Worm (Caenorhabditis elegans) whole organism, L2 larva: ENCODE data around the gene fbxb-5.

Experiments used
- F13H6.1 ChIP-seq: sonication (generic microtip); optimal IDR thresholded peaks from 2 replicates; lab custom pipeline; 2016; ENCODE audit warnings: missing genetic modification characterization, missing compliant biosample characterization
- R02D3.7 ChIP-seq: fragments of 150-350 bp; optimal IDR thresholded peaks from 2 replicates; lab custom pipeline; 2014; ENCODE audit warnings: missing biosample characterization, missing genetic modification characterization
- Y55F3AM.14 ChIP-seq: fragments of 200-800 bp; sonication (Bioruptor generic); optimal IDR thresholded peaks from 2 replicates; lab custom pipeline; 2018; ENCODE audit warnings: mild to moderate bottlenecking, missing genetic modification characterization, missing compliant biosample characterization
- alr-1 ChIP-seq: fragments of 150-350 bp; optimal IDR thresholded peaks from 2 replicates; lab custom pipeline; 2014; ENCODE audit warnings: missing biosample characterization, missing genetic modification characterization
- aly-2 ChIP-seq: fragments of 150-350 bp; optimal IDR thresholded peaks from 2 replicates; lab custom pipeline; 2014; ENCODE audit warnings: missing biosample characterization, missing genetic modification characterization
- blmp-1 ChIP-seq: sonication (generic microtip); optimal IDR thresholded peaks from 2 replicates; lab custom pipeline; 2017; ENCODE audit warnings: missing genetic modification characterization, mild to moderate bottlenecking, missing compliant biosample characterization, antibody characterized with exemption, moderate library complexity; ENCODE audit not compliant: insufficient read depth
- ceh-82 ChIP-seq: fragments of 150-350 bp; optimal IDR thresholded peaks from 2 replicates; lab custom pipeline; 2014; ENCODE audit warnings: missing biosample characterization, missing genetic modification characterization
- crh-2 ChIP-seq: sonication (generic microtip); optimal IDR thresholded peaks from 2 replicates; lab custom pipeline; 2017; ENCODE audit warnings: missing biosample characterization, missing genetic modification characterization
- egl-27 ChIP-seq: sonication (generic microtip); optimal IDR thresholded peaks from 3 replicates; lab custom pipeline; 2017; ENCODE audit warnings: missing biosample characterization, missing genetic modification reagents, missing genetic modification characterization
- elt-1 ChIP-seq: fragments of 150-350 bp; optimal IDR thresholded peaks from 2 replicates; lab custom pipeline; 2014; ENCODE audit warnings: missing biosample characterization, missing genetic modification characterization
- elt-3 ChIP-seq: sonication (generic microtip); optimal IDR thresholded peaks from 2 replicates; lab custom pipeline; 2017; ENCODE audit warnings: missing biosample characterization, missing genetic modification characterization
- fos-1 ChIP-seq: fragments of 150-350 bp; optimal IDR thresholded peaks from 2 replicates; lab custom pipeline; 2014; ENCODE audit warnings: missing biosample characterization, missing genetic modification characterization
- gmeb-1 ChIP-seq: fragments of 150-350 bp; optimal IDR thresholded peaks from 2 replicates; lab custom pipeline; 2014; ENCODE audit warnings: missing biosample characterization, missing genetic modification characterization
- lin-11 ChIP-seq: fragments of 150-350 bp; sonication (generic microtip); optimal IDR thresholded peaks from 2 replicates; lab custom pipeline; 2014; ENCODE audit warnings: missing biosample characterization, missing genetic modification characterization, inconsistent platforms, mixed read lengths
- lin-39 ChIP-seq: fragments of 150-350 bp; optimal IDR thresholded peaks from 2 replicates; lab custom pipeline; 2014; ENCODE audit warnings: missing biosample characterization, missing genetic modification reagents, missing genetic modification characterization
- mbf-1 ChIP-seq: sonication (generic microtip); optimal IDR thresholded peaks from 2 replicates; lab custom pipeline; 2017; ENCODE audit warnings: missing biosample characterization, missing genetic modification characterization
- nhr-11 ChIP-seq: fragments of 150-350 bp; optimal IDR thresholded peaks from 2 replicates; lab custom pipeline; 2014; ENCODE audit warnings: missing biosample characterization, missing genetic modification characterization
- nhr-12 ChIP-seq: fragments of 150-350 bp; optimal IDR thresholded peaks from 2 replicates; lab custom pipeline; 2014; ENCODE audit warnings: missing biosample characterization, missing genetic modification characterization
- nhr-129 ChIP-seq: fragments of 150-350 bp; optimal IDR thresholded peaks from 2 replicates; lab custom pipeline; 2014; ENCODE audit warnings: missing biosample characterization, missing genetic modification characterization
- nhr-21 ChIP-seq: fragments of 150-350 bp; optimal IDR thresholded peaks from 2 replicates; lab custom pipeline; 2014; ENCODE audit warnings: missing biosample characterization, missing genetic modification characterization
- nhr-6 ChIP-seq: fragments of 150-350 bp; optimal IDR thresholded peaks from 2 replicates; lab custom pipeline; 2014; ENCODE audit warnings: missing biosample characterization, missing genetic modification characterization
- peb-1 ChIP-seq: fragments of 150-350 bp; optimal IDR thresholded peaks from 2 replicates; lab custom pipeline; 2014; ENCODE audit warnings: missing biosample characterization, missing genetic modification characterization
- sma-3 ChIP-seq: sonication (generic microtip); optimal IDR thresholded peaks from 2 replicates; lab custom pipeline; 2016; ENCODE audit warnings: missing genetic modification reagents, missing genetic modification characterization, missing compliant biosample characterization
- sma-9 ChIP-seq, 2 experiments: fragments of 150-350 bp in 1 of 2; sonication (generic microtip) in 1 of 2; optimal IDR thresholded peaks; 2 replicates each; lab custom pipeline; 2014 to 2016; ENCODE audit warnings: missing genetic modification characterization in 2 of 2, mild to moderate bottlenecking in 1 of 2, missing biosample characterization in 1 of 2, missing compliant biosample characterization in 1 of 2, missing genetic modification reagents in 1 of 2, moderate library complexity in 1 of 2
- unc-39 ChIP-seq: fragments of 150-350 bp; optimal IDR thresholded peaks from 2 replicates; lab custom pipeline; 2014; ENCODE audit warnings: missing biosample characterization, missing genetic modification characterization
- unc-55 ChIP-seq: fragments of 150-350 bp; sonication (generic microtip); optimal IDR thresholded peaks from 3 replicates; lab custom pipeline; 2014; ENCODE audit warnings: missing biosample characterization, missing genetic modification reagents, missing genetic modification characterization
- zag-1 ChIP-seq: fragments of 150-350 bp; optimal IDR thresholded peaks from 2 replicates; lab custom pipeline; 2014; ENCODE audit warnings: missing biosample characterization, missing genetic modification characterization
- ztf-1 ChIP-seq: fragments of 200-800 bp; sonication (Bioruptor generic); conservative IDR thresholded peaks from 2 replicates; pipeline ENCODE4 v1.3.6; 2022; ENCODE audit warnings: missing genetic modification characterization, missing compliant biosample characterization
- ztf-11 ChIP-seq: sonication (generic microtip); optimal IDR thresholded peaks from 2 replicates; lab custom pipeline; 2017; ENCODE audit warnings: missing biosample characterization, missing genetic modification characterization
- ztf-4 ChIP-seq: fragments of 150-350 bp; optimal IDR thresholded peaks from 2 replicates; lab custom pipeline; 2014; ENCODE audit warnings: missing biosample characterization, missing genetic modification characterization

The fbxb-5 gene

DNA sequence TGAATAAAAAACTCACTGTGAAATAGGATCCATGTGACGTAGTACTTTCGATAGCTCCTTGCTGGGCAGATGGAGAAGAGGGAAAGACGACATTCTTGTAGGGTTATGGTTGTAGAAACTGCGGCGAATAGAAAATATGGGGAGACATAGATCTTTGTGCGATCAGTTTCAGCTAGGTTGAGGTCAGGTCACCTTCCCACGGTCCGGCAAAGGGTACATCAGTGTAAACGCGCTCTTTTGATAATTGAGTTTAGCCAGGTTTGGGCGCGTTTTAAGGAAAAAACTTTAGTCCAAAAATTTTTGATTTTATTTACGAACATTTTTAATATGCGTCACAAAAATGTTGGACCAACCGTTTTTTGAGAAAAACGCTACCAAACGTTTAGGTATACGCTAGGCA, 33.8 kb upstream of the fbxb-5 start, which contains the start of gene F36H5.17:
F36H5.17 (minus strand) TSS at position 101 of the 400 bp plus-strand sequence.
- no peak for TF ChIP-seq Y55F3AM.14 (GFP tag; lab: Kevin White, UChicago)
- TF ChIP-seq lin-39 = no peak
- TF ChIP-seq elt-3 (tag; lab: Kevin White, UChicago) = no peak
- no peak for TF ChIP-seq nhr-129 (tag; lab: Kevin White, UChicago)
- no peak for TF ChIP-seq peb-1 (tag; lab: Kevin White, UChicago)
- no peak for TF ChIP-seq ztf-4
- no peak for TF ChIP-seq zag-1
- no peak for TF ChIP-seq sma-3 (GFP tag; lab: Kevin White, UChicago)
- TF ChIP-seq nhr-12 (tag; lab: Kevin White, UChicago) = no peak
- TF ChIP-seq mbf-1 (tag; lab: Kevin White, UChicago) = no peak
- no peak for TF ChIP-seq crh-2
- TF ChIP-seq nhr-6 (tag; lab: Kevin White, UChicago) = no peak
- TF ChIP-seq F13H6.1 (tag; lab: Kevin White, UChicago) = no peak
- TF ChIP-seq elt-1 (tag; lab: Kevin White, UChicago) = no peak
- TF ChIP-seq alr-1 (tag; lab: Kevin White, UChicago) = no peak
- no peak for TF ChIP-seq R02D3.7 (tag; lab: Kevin White, UChicago)
- no peak for TF ChIP-seq ztf-11 (tag; lab: Kevin White, UChicago)
- TF ChIP-seq blmp-1 (tag; lab: Kevin White, UChicago) = no peak
- no peak for TF ChIP-seq aly-2

DNA sequence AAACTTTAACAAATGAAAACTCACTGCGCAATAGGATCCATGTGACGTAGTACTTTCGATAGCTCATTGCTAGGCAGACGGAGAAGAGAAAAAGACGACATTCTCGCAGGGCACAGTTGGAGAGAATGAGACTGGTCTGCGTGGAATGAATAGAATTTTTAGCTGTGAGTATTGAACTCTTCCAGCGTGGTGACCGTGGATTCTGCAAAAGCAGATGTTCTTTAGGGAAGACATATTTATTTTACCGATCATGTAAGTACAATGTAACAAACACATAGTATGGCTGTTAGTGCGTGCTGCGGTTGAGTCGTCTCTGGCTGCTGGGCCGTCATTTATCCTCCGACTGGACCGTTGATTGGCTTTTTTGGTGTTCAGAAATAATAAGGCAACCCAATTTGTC, 30.7 kb upstream of the fbxb-5 start, which contains the start of gene F36H5.9:
F36H5.9 (minus strand) TSS at position 101 of the 400 bp plus-strand sequence.
- TF ChIP-seq sma-3 (GFP tag; lab: Kevin White, UChicago) = no peak
- no peak for TF ChIP-seq nhr-21 (tag; lab: Kevin White, UChicago)
- no peak for TF ChIP-seq Y55F3AM.14 (GFP tag; lab: Kevin White, UChicago)
- TF ChIP-seq aly-2 = no peak
- no peak for TF ChIP-seq blmp-1 (tag; lab: Kevin White, UChicago)
- no peak for TF ChIP-seq egl-27 (tag; lab: Kevin White, UChicago)

DNA sequence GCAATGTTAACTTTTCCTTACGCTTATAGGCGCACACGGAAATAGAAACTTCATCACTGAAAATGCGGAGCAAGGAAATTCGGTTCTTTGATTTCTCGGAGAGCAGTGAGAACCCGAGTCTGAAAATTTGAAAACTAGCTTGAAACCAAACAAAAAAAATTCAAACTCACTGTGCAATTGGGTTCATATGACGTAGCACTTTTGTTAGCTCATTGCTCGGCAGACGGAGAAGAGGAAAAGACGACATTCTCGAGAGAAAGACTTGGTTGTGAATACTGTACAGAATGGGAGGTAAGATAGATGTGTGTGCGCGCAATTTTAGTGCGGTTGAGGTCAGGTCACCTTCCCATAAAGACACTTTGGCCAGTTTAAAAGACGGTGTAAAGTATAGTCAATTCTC, 28.1 kb upstream of the fbxb-5 start, which contains the start of the genes F36H5.13 and F36H5.8:
F36H5.13 (minus strand) TSS at position 101 of the 400 bp plus-strand sequence.
F36H5.8 (minus strand) TSS at position 274 of the 400 bp plus-strand sequence.
- TF ChIP-seq nhr-21 (tag; lab: Kevin White, UChicago) (no peak), ceh-82 (tag; lab: Kevin White, UChicago) (no peak), unc-55 (GFP tag; lab: Kevin White, UChicago) (no peak), ztf-11 (tag; lab: Kevin White, UChicago) (no peak), F13H6.1 (tag; lab: Kevin White, UChicago) (no peak), unc-39 (tag; lab: Kevin White, UChicago) (no peak), gmeb-1 (no peak), sma-9 (GFP tag; optimal IDR thresholded peaks at IDR 0.05; lab: Kevin White, UChicago) (no peak), sma-9 (tag; optimal IDR thresholded peaks at IDR 0.05; lab: Kevin White, UChicago) (no peak), nhr-12 (tag; lab: Kevin White, UChicago) (no peak), elt-1 (tag; lab: Kevin White, UChicago) (no peak), peb-1 (tag; lab: Kevin White, UChicago) (no peak), ztf-1 (no peak), Y55F3AM.14 (GFP tag; lab: Kevin White, UChicago) (no peak), nhr-11 (tag; lab: Kevin White, UChicago) (no peak), ztf-4 (no peak), R02D3.7 (tag; lab: Kevin White, UChicago) (no peak)

DNA sequence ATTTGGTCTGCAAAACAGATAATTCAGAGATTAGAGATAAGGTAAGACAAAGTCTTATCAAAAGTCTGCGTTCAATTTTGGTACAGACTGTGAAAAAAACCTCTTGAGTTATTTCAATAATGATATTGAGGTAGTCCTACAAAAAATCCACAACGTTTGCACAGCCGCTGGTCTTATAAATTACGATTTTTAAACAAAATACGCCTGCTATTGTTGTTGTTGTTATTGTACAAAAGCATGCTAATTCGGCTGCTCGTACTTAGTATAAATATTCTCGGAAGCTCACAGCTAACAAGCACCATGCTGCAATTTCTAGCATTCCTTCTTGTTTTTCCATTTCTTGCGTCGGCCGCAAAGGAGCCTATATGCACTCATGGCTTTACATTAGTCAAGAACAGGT, 21.9 kb upstream of the fbxb-5 start, which contains the start of gene clec-19:
clec-19 (plus strand) TSS at position 301 of the 400 bp plus-strand sequence.
- TF ChIP-seq ceh-82 (tag; lab: Kevin White, UChicago) = no peak
- no peak for TF ChIP-seq zag-1
- no peak for TF ChIP-seq fos-1 (tag; lab: Kevin White, UChicago)
- TF ChIP-seq blmp-1 (tag; lab: Kevin White, UChicago) = no peak
- no peak for TF ChIP-seq nhr-21 (tag; lab: Kevin White, UChicago)
- TF ChIP-seq unc-55 (GFP tag; lab: Kevin White, UChicago) = no peak
- TF ChIP-seq peb-1 (tag; lab: Kevin White, UChicago) = no peak

DNA sequence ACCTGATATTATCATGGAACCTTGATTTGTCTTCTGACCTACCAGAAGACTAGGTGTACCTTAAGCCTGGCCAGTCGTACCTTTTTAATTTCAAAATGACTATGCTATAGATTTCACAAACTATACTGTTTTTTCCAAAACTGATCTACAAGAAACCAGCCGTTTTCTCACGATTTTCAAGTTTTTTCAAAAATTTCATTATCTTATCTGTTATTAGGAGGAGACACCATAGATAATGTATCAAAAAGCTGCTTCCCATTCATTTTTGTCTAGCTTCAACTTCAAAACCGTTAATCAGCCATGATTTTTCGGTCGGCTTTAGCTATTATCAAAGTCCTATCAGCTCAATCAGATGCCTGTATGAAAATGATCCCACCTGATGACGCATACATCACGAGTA, 20.2 kb upstream of the fbxb-5 start, which contains the start of gene F36H5.12:
F36H5.12 (plus strand) TSS at position 301 of the 400 bp plus-strand sequence.
- no peak for TF ChIP-seq unc-39 (tag; lab: Kevin White, UChicago)
- TF ChIP-seq lin-11 (tag; lab: Kevin White, UChicago) = no peak
- TF ChIP-seq mbf-1 (tag; lab: Kevin White, UChicago) = no peak
- no peak for TF ChIP-seq lin-39
- no peak for TF ChIP-seq R02D3.7 (tag; lab: Kevin White, UChicago)
